Fruit fly (Drosophila melanogaster): ENCODE measurements around the gene CG5347.

CG5347 gene

DNA sequence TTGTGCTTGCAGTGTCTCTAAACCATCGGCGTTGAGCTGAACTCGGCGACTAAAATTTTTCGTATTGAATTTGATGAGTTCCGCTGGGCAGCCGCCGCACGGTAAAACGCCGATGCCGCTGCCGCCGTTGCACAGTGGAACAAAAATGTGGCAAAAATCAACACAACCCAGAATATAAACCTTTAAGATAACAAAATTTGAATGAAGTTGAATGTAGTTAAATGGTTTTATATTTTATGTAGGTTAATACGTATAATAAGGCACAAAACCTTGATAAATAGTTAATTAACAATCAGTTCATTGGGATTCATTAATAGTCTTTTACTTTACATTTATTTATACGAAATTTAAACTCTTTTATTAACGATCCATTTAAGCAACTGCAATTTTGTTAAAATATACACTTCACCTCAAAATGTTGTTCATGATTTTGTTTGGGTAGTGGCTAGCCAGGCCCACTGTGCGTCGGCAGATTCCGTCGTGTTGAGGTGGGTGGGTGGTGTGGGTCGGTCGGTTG lies 10.8 kb upstream of the CG5347 start, which contains the start of gene CG15890 (continued):
- TF ChIP-seq Xrp1 (GFP tag; IDR thresholded peaks at IDR 0.05): peak; percentile 36; the same call in 1 of the 2 replicates
- TF ChIP-seq Max (GFP tag; optimal IDR thresholded peaks at IDR 0.05): no peak
- TF ChIP-seq Sox100B (GFP tag; optimal IDR thresholded peaks at IDR 0.05): peak; percentile 84
- peak; percentile 86 for TF ChIP-seq gem (tag; optimal IDR thresholded peaks at IDR 0.05)
- peak; percentile 30 for TF ChIP-seq Chrac-16 (GFP tag; optimal IDR thresholded peaks at IDR 0.05)
- no peak for TF ChIP-seq dan (GFP tag; IDR thresholded peaks at IDR 0.05)
- no peak for TF ChIP-seq bab2 (GFP tag; optimal IDR thresholded peaks at IDR 0.05)
- no peak for TF ChIP-seq CG3995 (GFP tag; optimal IDR thresholded peaks at IDR 0.05)
- TF ChIP-seq CG13424 (tag; optimal IDR thresholded peaks at IDR 0.05): peak; percentile 72
- peak; percentile 30 for TF ChIP-seq CG10654 (GFP tag; optimal IDR thresholded peaks at IDR 0.05)
- TF ChIP-seq gce (GFP tag; IDR thresholded peaks at IDR 0.05): 0 out of 3 replicates have a peak, but pooled peaks have one; percentile 7
- peak; percentile 60 for TF ChIP-seq D19A (tag; optimal IDR thresholded peaks at IDR 0.05)
- peak; percentile 65 for TF ChIP-seq dysf (GFP tag; IDR thresholded peaks at IDR 0.05)
- peak; percentile 39 for TF ChIP-seq Nf-YC (tag; optimal IDR thresholded peaks at IDR 0.05)
- peak; percentile 68 for TF ChIP-seq az2 (GFP tag; optimal IDR thresholded peaks at IDR 0.05)
- no peak for TF ChIP-seq vnd (GFP tag; IDR thresholded peaks at IDR 0.05; ENCODE audit: partially characterized antibody)
- TF ChIP-seq CG2129 (GFP tag; IDR thresholded peaks at IDR 0.05; ENCODE audit: partially characterized antibody): no peak
- TF ChIP-seq sens-2 (GFP tag; IDR thresholded peaks at IDR 0.05): no peak
- TF ChIP-seq jing (GFP tag; optimal IDR thresholded peaks at IDR 0.05): peak; percentile 44
- no peak for TF ChIP-seq CG9876 (GFP tag; optimal IDR thresholded peaks at IDR 0.05)
- TF ChIP-seq Dip3 (GFP tag; optimal IDR thresholded peaks at IDR 0.05): peak; percentile 3
- TF ChIP-seq CG16779 (GFP tag; IDR thresholded peaks at IDR 0.05): no peak
- TF ChIP-seq CG3281 (GFP tag; optimal IDR thresholded peaks at IDR 0.05): peak; percentile 71
- no peak for TF ChIP-seq NC2α (GFP tag; optimal IDR thresholded peaks at IDR 0.05)
- peak; percentile 47 for TF ChIP-seq CG15011 (GFP tag; optimal IDR thresholded peaks at IDR 0.05)
- TF ChIP-seq chif (GFP tag; optimal IDR thresholded peaks at IDR 0.05): peak; percentile 28 to 38
- no peak for TF ChIP-seq Lim3 (GFP tag; IDR thresholded peaks at IDR 0.05)
- TF ChIP-seq cg (GFP tag; optimal IDR thresholded peaks at IDR 0.05): no peak
- peak; percentile 63 for TF ChIP-seq CG9727 (GFP tag; optimal IDR thresholded peaks at IDR 0.05)
- no peak for TF ChIP-seq btn (GFP tag; optimal IDR thresholded peaks at IDR 0.05)
- TF ChIP-seq HmgD (GFP tag; optimal IDR thresholded peaks at IDR 0.05): no peak
- peak; percentile 4 for TF ChIP-seq CG12155 (GFP tag; optimal IDR thresholded peaks at IDR 0.05)
- TF ChIP-seq ssp (GFP tag; IDR thresholded peaks at IDR 0.05): 0 out of 2 replicates have a peak, but pooled peaks have one; percentile 7
- peak; percentile 0 for TF ChIP-seq NfI (GFP tag; optimal IDR thresholded peaks at IDR 0.05)
- TF ChIP-seq CG13894 (tag; optimal IDR thresholded peaks at IDR 0.05): no peak
- TF ChIP-seq CG31441 (GFP tag; IDR thresholded peaks at IDR 0.05): peak; percentile 79
- TF ChIP-seq CG14014 (GFP tag; IDR thresholded peaks at IDR 0.05): peak; percentile 31; the same call in 1 of the 2 replicates
- TF ChIP-seq CG16815 (GFP tag; optimal IDR thresholded peaks at IDR 0.05): peak; percentile 40
- peak; percentile 8 for TF ChIP-seq CG6854 (GFP tag; optimal IDR thresholded peaks at IDR 0.05)
- TF ChIP-seq cwo (GFP tag; optimal IDR thresholded peaks at IDR 0.05): peak; percentile 50
- no peak for TF ChIP-seq HLH4C (GFP tag; IDR thresholded peaks at IDR 0.05; ENCODE audit: partially characterized antibody)
- peak; percentile 35 for TF ChIP-seq CG6813 (GFP tag; optimal IDR thresholded peaks at IDR 0.05)
- TF ChIP-seq CoRest (tag; optimal IDR thresholded peaks at IDR 0.05): peak; percentile 78
- peak; percentile 6 for TF ChIP-seq CG1602 (GFP tag; optimal IDR thresholded peaks at IDR 0.05)
- TF ChIP-seq CG10147 (GFP tag; optimal IDR thresholded peaks at IDR 0.05): peak; percentile 55
- TF ChIP-seq eve (GFP tag; optimal IDR thresholded peaks at IDR 0.05): peak in 1 of 2 experiments; percentile 62
- peak; percentile 40 for TF ChIP-seq CG30431 (GFP tag; optimal IDR thresholded peaks at IDR 0.05)
- peak; percentile 42 for TF ChIP-seq CG14710 (tag; optimal IDR thresholded peaks at IDR 0.05)
- TF ChIP-seq CG12071 (GFP tag; optimal IDR thresholded peaks at IDR 0.05): peak; percentile 28
- peak; percentile 54 for TF ChIP-seq gsb-n (tag; optimal IDR thresholded peaks at IDR 0.05)
